Fruit fly (Drosophila melanogaster): ENCODE measurements around the gene RpL32.

- TF ChIP-seq psq (optimal IDR thresholded peaks at IDR 0.05) (no peak), pan (optimal IDR thresholded peaks at IDR 0.05) (no peak), usp (GFP tag; optimal IDR thresholded peaks at IDR 0.05) (no peak), Dll (optimal IDR thresholded peaks at IDR 0.05) (no peak), CG8478 (optimal IDR thresholded peaks at IDR 0.05) (no peak), EcR (GFP tag; optimal IDR thresholded peaks at IDR 0.05) (no peak)
Observed at dm6 chr3R:30060451-30061153, 14.6 kb upstream of the RpL32 start.

All from whole organism.